Worm (Caenorhabditis elegans) whole organism, L3 larva: Measurements from ENCODE around the gene unc-82.

Experiments
- nhr-28 ChIP-seq: fragments of 150-350 bp; optimal IDR thresholded peaks from 2 replicates; lab custom pipeline; 2014; ENCODE audit warnings: missing biosample characterization, missing genetic modification characterization
- unc-62 ChIP-seq: fragments of 150-350 bp; sonication (generic microtip); optimal IDR thresholded peaks from 4 replicates; lab custom pipeline; 2014; ENCODE audit warnings: missing biosample characterization, missing genetic modification reagents, missing genetic modification characterization

- TF ChIP-seq nhr-28 (tag; lab: Kevin White, UChicago), result no peak
- no peak for TF ChIP-seq unc-62 (GFP tag; lab: Kevin White, UChicago)
These were observed 67.2 kb downstream of the unc-82 start, which contains the start of gene F55G1.1 for ce11 chrIV:7491464-7491863.
